Fruit fly (Drosophila melanogaster): Measurements from ENCODE around the gene EloA.

Gene EloA

DNA sequence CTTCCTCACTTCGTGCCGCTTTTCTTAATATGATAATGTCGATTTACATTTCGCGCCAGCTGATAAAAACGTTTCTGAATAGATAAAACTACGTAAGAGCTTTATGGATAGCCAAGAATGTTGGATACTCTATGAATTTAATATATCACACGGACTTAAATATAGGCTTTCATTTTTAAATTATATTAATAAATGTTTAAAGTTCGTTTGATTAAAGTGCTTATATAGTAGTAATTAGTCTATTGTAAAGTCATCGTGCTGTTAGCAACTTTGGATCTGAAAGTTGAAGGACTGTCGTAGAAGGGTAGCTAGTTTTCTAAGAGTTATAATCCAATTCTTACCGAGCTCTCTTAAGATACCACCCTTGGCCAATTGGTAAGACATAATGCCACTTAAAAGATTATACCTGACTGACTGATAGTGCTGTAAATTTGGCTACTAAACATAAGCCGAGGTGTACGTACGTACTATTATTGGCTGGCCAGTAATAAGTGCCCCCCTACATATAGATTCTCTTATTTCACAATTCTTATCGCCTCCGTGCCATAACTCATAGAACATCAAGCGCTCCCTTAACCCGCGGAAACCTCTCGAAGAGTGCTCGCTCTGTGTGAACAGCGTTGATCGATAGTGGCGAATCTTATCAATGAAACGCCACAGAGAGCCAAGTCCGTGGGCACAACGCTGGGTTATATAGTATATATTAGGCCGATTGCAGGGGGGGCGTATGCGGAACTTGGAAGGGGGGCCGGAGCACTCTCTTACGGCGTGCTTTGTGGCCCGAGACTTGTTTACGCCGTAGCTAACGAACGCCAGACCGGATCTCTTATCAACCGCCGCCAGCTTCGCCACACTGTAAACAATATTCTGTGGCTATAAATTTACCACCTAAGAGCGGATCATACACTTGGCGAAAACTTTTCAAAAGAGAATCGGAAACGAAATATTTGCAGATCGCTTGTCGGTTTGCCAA lies 40.8 kb upstream of the EloA start (continued):
- no peak for TF ChIP-seq CG14667 (GFP tag; IDR thresholded peaks at IDR 0.05)
- no peak for TF ChIP-seq CG10959 (GFP tag; IDR thresholded peaks at IDR 0.05)
- no peak for TF ChIP-seq CG6175 (GFP tag; IDR thresholded peaks at IDR 0.05)
- no peak for TF ChIP-seq vnd (GFP tag; IDR thresholded peaks at IDR 0.05; ENCODE audit: partially characterized antibody)
- TF ChIP-seq Chrac-16 (GFP tag; optimal IDR thresholded peaks at IDR 0.05), result no peak
- no peak for TF ChIP-seq CG8924 (tag; optimal IDR thresholded peaks at IDR 0.05)
- TF ChIP-seq Atf3 (GFP tag; optimal IDR thresholded peaks at IDR 0.05), result no peak
- no peak for TF ChIP-seq shn (GFP tag; optimal IDR thresholded peaks at IDR 0.05)
- no peak for TF ChIP-seq CG4854 (GFP tag; optimal IDR thresholded peaks at IDR 0.05)
- peak; percentile 60 for TF ChIP-seq nom (GFP tag; optimal IDR thresholded peaks at IDR 0.05)
- no peak for TF ChIP-seq CG10565 (GFP tag; optimal IDR thresholded peaks at IDR 0.05)
- TF ChIP-seq salm (tag; optimal IDR thresholded peaks at IDR 0.05), result no peak
- no peak for TF ChIP-seq CG13775 (GFP tag; optimal IDR thresholded peaks at IDR 0.05)
- TF ChIP-seq peb (GFP tag; IDR thresholded peaks at IDR 0.05), result no peak
- no peak for TF ChIP-seq danr (GFP tag; IDR thresholded peaks at IDR 0.05)
- no peak for TF ChIP-seq unc-4 (GFP tag; IDR thresholded peaks at IDR 0.05; ENCODE audit: partially characterized antibody)
- TF ChIP-seq knrl (GFP tag; IDR thresholded peaks at IDR 0.05; ENCODE audit: partially characterized antibody), result no peak
- TF ChIP-seq CG1602 (GFP tag; optimal IDR thresholded peaks at IDR 0.05), result no peak
- no peak for TF ChIP-seq sr (GFP tag; IDR thresholded peaks at IDR 0.05)
- TF ChIP-seq dimm (GFP tag; IDR thresholded peaks at IDR 0.05), result no peak
- peak; percentile 6 for TF ChIP-seq CG12155 (GFP tag; optimal IDR thresholded peaks at IDR 0.05)
- TF ChIP-seq crol (GFP tag; IDR thresholded peaks at IDR 0.05), result peak; percentile 84
- no peak for TF ChIP-seq aop (GFP tag; IDR thresholded peaks at IDR 0.05)
- no peak for TF ChIP-seq H15 (GFP tag; IDR thresholded peaks at IDR 0.05)
- TF ChIP-seq CG12071 (GFP tag; optimal IDR thresholded peaks at IDR 0.05), result no peak
- no peak for TF ChIP-seq cg (GFP tag; optimal IDR thresholded peaks at IDR 0.05)
- no peak for TF ChIP-seq Dfd (GFP tag; optimal IDR thresholded peaks at IDR 0.05)
- no peak for TF ChIP-seq Dll (GFP tag; IDR thresholded peaks at IDR 0.05; ENCODE audit: partially characterized antibody)
- TF ChIP-seq ERR (GFP tag; optimal IDR thresholded peaks at IDR 0.05), result no peak
- no peak for TF ChIP-seq CG3407 (GFP tag; optimal IDR thresholded peaks at IDR 0.05)
- TF ChIP-seq p53 (GFP tag; optimal IDR thresholded peaks at IDR 0.05), result no peak
- no peak for TF ChIP-seq hth (optimal IDR thresholded peaks at IDR 0.05)
- no peak for TF ChIP-seq Camta (GFP tag; optimal IDR thresholded peaks at IDR 0.05)
- TF ChIP-seq da (GFP tag; optimal IDR thresholded peaks at IDR 0.05), result no peak
- TF ChIP-seq Xrp1 (GFP tag; IDR thresholded peaks at IDR 0.05), result 0 out of 2 replicates have a peak, but pooled peaks have one; percentile 9
- TF ChIP-seq fru (optimal IDR thresholded peaks at IDR 0.05), result no peak
- peak; percentile 41 for TF ChIP-seq Hey (tag; optimal IDR thresholded peaks at IDR 0.05)
- no peak for TF ChIP-seq E2f1 (GFP tag; IDR thresholded peaks at IDR 0.05)
- no peak for TF ChIP-seq gcm2 (GFP tag; optimal IDR thresholded peaks at IDR 0.05)
- no peak for TF ChIP-seq CG18476 (GFP tag; optimal IDR thresholded peaks at IDR 0.05)
- no peak for TF ChIP-seq CG12744 (GFP tag; optimal IDR thresholded peaks at IDR 0.05)
- TF ChIP-seq org-1 (GFP tag; optimal IDR thresholded peaks at IDR 0.05), result no peak
- TF ChIP-seq sug (tag; optimal IDR thresholded peaks at IDR 0.05), result peak; percentile 100
- no peak for TF ChIP-seq sna (GFP tag; IDR thresholded peaks at IDR 0.05; ENCODE audit: partially characterized antibody)
- peak; percentile 7 for TF ChIP-seq CG9437 (GFP tag; optimal IDR thresholded peaks at IDR 0.05)
- TF ChIP-seq Mrtf (GFP tag; IDR thresholded peaks at IDR 0.05), result no peak
- TF ChIP-seq Hmr (GFP tag; optimal IDR thresholded peaks at IDR 0.05), result no peak
- TF ChIP-seq ham (GFP tag; IDR thresholded peaks at IDR 0.05), result no peak
- TF ChIP-seq CG15696 (tag; optimal IDR thresholded peaks at IDR 0.05), result no peak
- TF ChIP-seq gfzf (GFP tag; optimal IDR thresholded peaks at IDR 0.05), result no peak
